Fruit fly (Drosophila melanogaster) whole organism, prepupa: ENCODE data around the gene Pex11c.

Experiments used
- Blimp-1 ChIP-seq: fragments of 200-800 bp; sonication (Bioruptor generic); optimal IDR thresholded peaks from 3 replicates; lab custom pipeline; 2017; ENCODE audit warnings: missing biosample characterization, missing genetic modification characterization, mild to moderate bottlenecking, moderate library complexity, missing genetic modification reagents
- CG10631 ChIP-seq: fragments of 200-800 bp; sonication (Bioruptor generic); optimal IDR thresholded peaks from 2 replicates; lab custom pipeline; 2016; ENCODE audit warnings: missing biosample characterization, missing genetic modification characterization
- CG10669 ChIP-seq: fragments of 200-800 bp; sonication (Bioruptor generic); optimal IDR thresholded peaks from 3 replicates; lab custom pipeline; 2018; ENCODE audit warnings: missing biosample characterization, mild to moderate bottlenecking, missing genetic modification characterization, moderate library complexity
- CG11294 ChIP-seq: fragments of 200-800 bp; sonication (Bioruptor generic); IDR thresholded peaks from 2 replicates; pipeline ENCODE4 v1.3.6; 2022; ENCODE audit warnings: missing biosample characterization, missing genetic modification characterization
- CG11762 ChIP-seq: fragments of 200-800 bp; sonication (Bioruptor generic); optimal IDR thresholded peaks from 3 replicates; lab custom pipeline; 2016; ENCODE audit warnings: missing biosample characterization, missing genetic modification characterization; ENCODE audit not compliant: insufficient read depth
- CG11902 ChIP-seq: fragments of 200-800 bp; sonication (Bioruptor generic); optimal IDR thresholded peaks from 3 replicates; lab custom pipeline; 2016; ENCODE audit warnings: missing biosample characterization, missing genetic modification characterization
- CG15336 ChIP-seq: fragments of 200-800 bp; sonication (Bioruptor generic); IDR thresholded peaks from 2 replicates; pipeline ENCODE4 v1.3.6; 2022; ENCODE audit warnings: missing biosample characterization, missing genetic modification characterization
- CG1621 ChIP-seq: fragments of 200-800 bp; sonication (Bioruptor generic); optimal IDR thresholded peaks from 3 replicates; lab custom pipeline; 2018; ENCODE audit warnings: missing biosample characterization, mild to moderate bottlenecking, missing genetic modification characterization
- CG16779 ChIP-seq: fragments of 200-800 bp; sonication (Bioruptor generic); optimal IDR thresholded peaks from 3 replicates; lab custom pipeline; 2017; ENCODE audit warnings: missing biosample characterization, mild to moderate bottlenecking, missing genetic modification characterization
- CG3032 ChIP-seq: fragments of 200-800 bp; optimal IDR thresholded peaks from 2 replicates; lab custom pipeline; 2019; ENCODE audit warnings: missing biosample characterization, mild to moderate bottlenecking, missing genetic modification characterization, moderate library complexity
- CG31627 ChIP-seq: fragments of 200-800 bp; sonication (Bioruptor generic); optimal IDR thresholded peaks from 3 replicates; lab custom pipeline; 2016; ENCODE audit warnings: missing biosample characterization, missing genetic modification characterization
- CG32006 ChIP-seq: fragments of 200-800 bp; sonication (Bioruptor generic); optimal IDR thresholded peaks from 3 replicates; lab custom pipeline; 2017; ENCODE audit warnings: missing biosample characterization, mild to moderate bottlenecking, missing genetic modification characterization
- CG34406 ChIP-seq: fragments of 200-800 bp; sonication (Bioruptor generic); optimal IDR thresholded peaks from 3 replicates; lab custom pipeline; 2016; ENCODE audit warnings: missing biosample characterization, missing genetic modification characterization
- CG3919 ChIP-seq: fragments of 200-800 bp; sonication (Bioruptor generic); optimal IDR thresholded peaks from 3 replicates; lab custom pipeline; 2016; ENCODE audit warnings: missing biosample characterization, missing genetic modification characterization
- CG4318 ChIP-seq: fragments of 200-800 bp; sonication (Bioruptor generic); optimal IDR thresholded peaks from 3 replicates; lab custom pipeline; 2017; ENCODE audit warnings: missing biosample characterization, mild to moderate bottlenecking, missing genetic modification characterization
- CG6163 ChIP-seq: fragments of 200-800 bp; sonication (Bioruptor generic); IDR thresholded peaks from 3 replicates; pipeline ENCODE4 v1.3.6; 2022; ENCODE audit warnings: missing biosample characterization, missing genetic modification characterization
- CG6276 ChIP-seq: fragments of 200-800 bp; sonication (Bioruptor generic); optimal IDR thresholded peaks from 2 replicates; lab custom pipeline; 2017; ENCODE audit warnings: missing biosample characterization, mild to moderate bottlenecking, missing genetic modification characterization
- CG6792 ChIP-seq: fragments of 200-800 bp; sonication (Bioruptor generic); optimal IDR thresholded peaks from 3 replicates; lab custom pipeline; 2016; ENCODE audit warnings: missing biosample characterization, missing genetic modification characterization
- CG6808 ChIP-seq: fragments of 200-800 bp; sonication (Bioruptor generic); optimal IDR thresholded peaks from 3 replicates; lab custom pipeline; 2017; ENCODE audit warnings: missing biosample characterization, missing genetic modification characterization, mild to moderate bottlenecking, moderate library complexity, missing genetic modification reagents
- CG6854 ChIP-seq: fragments of 200-800 bp; sonication (Bioruptor generic); optimal IDR thresholded peaks from 2 replicates; lab custom pipeline; 2017; ENCODE audit warnings: missing biosample characterization, mild to moderate bottlenecking, missing genetic modification characterization
- CG7368 ChIP-seq: fragments of 200-800 bp; sonication (Bioruptor generic); optimal IDR thresholded peaks from 3 replicates; lab custom pipeline; 2016; ENCODE audit warnings: missing biosample characterization, missing genetic modification characterization
- CG8119 ChIP-seq: fragments of 200-800 bp; sonication (Bioruptor generic); IDR thresholded peaks from 3 replicates; pipeline ENCODE4 v1.3.6; 2022; ENCODE audit warnings: missing biosample characterization, missing genetic modification characterization
- CG8632 ChIP-seq: fragments of 200-800 bp; sonication (Bioruptor generic); optimal IDR thresholded peaks from 3 replicates; lab custom pipeline; 2016; ENCODE audit warnings: missing biosample characterization, missing genetic modification characterization
- Eip75B ChIP-seq: fragments of 200-800 bp; sonication (Bioruptor generic); optimal IDR thresholded peaks from 3 replicates; lab custom pipeline; 2016; ENCODE audit warnings: missing biosample characterization, missing genetic modification characterization
- Eip78C ChIP-seq: fragments of 200-800 bp; sonication (Bioruptor generic); peaks from one replicate; lab custom pipeline; 2016; ENCODE audit warnings: missing biosample characterization, missing genetic modification characterization
- Ets21C ChIP-seq: fragments of 200-800 bp; sonication (Bioruptor generic); optimal IDR thresholded peaks from 3 replicates; lab custom pipeline; 2016; ENCODE audit warnings: missing biosample characterization, missing genetic modification characterization
- Ets96B ChIP-seq: fragments of 200-800 bp; optimal IDR thresholded peaks from 2 replicates; lab custom pipeline; 2019; ENCODE audit warnings: missing biosample characterization, mild to moderate bottlenecking, missing genetic modification characterization, moderate library complexity
- Gug ChIP-seq: fragments of 200-800 bp; sonication (Bioruptor generic); IDR thresholded peaks from 2 replicates; pipeline ENCODE4 v1.3.6; 2022; ENCODE audit warnings: missing biosample characterization, missing genetic modification characterization
- Hr39 ChIP-seq: fragments of 200-800 bp; sonication (Bioruptor generic); optimal IDR thresholded peaks from 2 replicates; lab custom pipeline; 2016; ENCODE audit warnings: missing biosample characterization, missing genetic modification characterization
- Lpt ChIP-seq: fragments of 200-800 bp; sonication (Bioruptor generic); optimal IDR thresholded peaks from 3 replicates; lab custom pipeline; 2016; ENCODE audit warnings: missing biosample characterization, missing genetic modification characterization
- Met ChIP-seq: fragments of 200-800 bp; sonication (Bioruptor generic); optimal IDR thresholded peaks from 3 replicates; lab custom pipeline; 2016; ENCODE audit warnings: missing biosample characterization, missing genetic modification characterization
- OdsH ChIP-seq: fragments of 200-800 bp; sonication (Bioruptor generic); optimal IDR thresholded peaks from 3 replicates; lab custom pipeline; 2016; ENCODE audit warnings: missing biosample characterization, missing genetic modification characterization
- Smox ChIP-seq: fragments of 200-800 bp; sonication (Bioruptor generic); optimal IDR thresholded peaks from 3 replicates; lab custom pipeline; 2016; ENCODE audit warnings: missing biosample characterization, missing genetic modification characterization
- Sox102F ChIP-seq: fragments of 200-800 bp; sonication (Bioruptor generic); optimal IDR thresholded peaks from 2 replicates; lab custom pipeline; 2016; ENCODE audit warnings: missing biosample characterization, mild to moderate bottlenecking, missing genetic modification characterization
- Sox14 ChIP-seq: fragments of 200-800 bp; sonication (Bioruptor generic); optimal IDR thresholded peaks from 3 replicates; lab custom pipeline; 2016; ENCODE audit warnings: missing biosample characterization, missing genetic modification characterization
- Sox15 ChIP-seq: fragments of 200-800 bp; sonication (Bioruptor generic); optimal IDR thresholded peaks from 3 replicates; lab custom pipeline; 2016; ENCODE audit warnings: missing biosample characterization, missing genetic modification characterization
- achi ChIP-seq: fragments of 200-800 bp; sonication (Bioruptor generic); optimal IDR thresholded peaks from 3 replicates; lab custom pipeline; 2016; ENCODE audit warnings: missing biosample characterization, missing genetic modification characterization
- acj6 ChIP-seq: fragments of 200-800 bp; sonication (Bioruptor generic); optimal IDR thresholded peaks from 3 replicates; lab custom pipeline; 2016; ENCODE audit warnings: missing biosample characterization, missing genetic modification characterization
- dac ChIP-seq: fragments of 200-800 bp; sonication (Bioruptor generic); optimal IDR thresholded peaks from 2 replicates; lab custom pipeline; 2017; ENCODE audit warnings: missing biosample characterization, mild to moderate bottlenecking, missing genetic modification characterization
- dsx ChIP-seq: fragments of 200-800 bp; optimal IDR thresholded peaks from 3 replicates; lab custom pipeline; 2019; ENCODE audit warnings: missing biosample characterization, mild to moderate bottlenecking, missing genetic modification characterization, moderate library complexity; ENCODE audit not compliant: poor library complexity, severe bottlenecking
- eg ChIP-seq: fragments of 200-800 bp; sonication (Bioruptor generic); IDR thresholded peaks from 3 replicates; pipeline ENCODE4 v1.3.6; 2022; ENCODE audit warnings: missing biosample characterization, missing genetic modification characterization
- esn ChIP-seq: fragments of 200-800 bp; sonication (Bioruptor generic); optimal IDR thresholded peaks from 2 replicates; lab custom pipeline; 2016; ENCODE audit warnings: missing biosample characterization, mild to moderate bottlenecking, missing genetic modification characterization, moderate library complexity
- fd59A ChIP-seq: fragments of 200-800 bp; sonication (Bioruptor generic); optimal IDR thresholded peaks from 2 replicates; lab custom pipeline; 2017; ENCODE audit warnings: missing biosample characterization, mild to moderate bottlenecking, missing genetic modification characterization, missing genetic modification reagents
- fkh ChIP-seq: fragments of 200-800 bp; sonication (Bioruptor generic); optimal IDR thresholded peaks from 3 replicates; lab custom pipeline; 2017; ENCODE audit warnings: missing biosample characterization, mild to moderate bottlenecking, missing genetic modification characterization, moderate library complexity
- lz ChIP-seq: fragments of 200-800 bp; sonication (Bioruptor generic); optimal IDR thresholded peaks from 3 replicates; lab custom pipeline; 2016; ENCODE audit warnings: missing biosample characterization, missing genetic modification characterization
- net ChIP-seq: fragments of 200-800 bp; sonication (Bioruptor generic); optimal IDR thresholded peaks from 3 replicates; lab custom pipeline; 2016; ENCODE audit warnings: missing biosample characterization, missing genetic modification characterization
- salr ChIP-seq, 2 experiments: fragments of 200-800 bp; sonication (Bioruptor generic); optimal IDR thresholded peaks; 3 replicates each; lab custom pipeline; 2016 to 2018; ENCODE audit warnings: missing biosample characterization in 2 of 2, missing genetic modification characterization in 2 of 2, mild to moderate bottlenecking in 1 of 2
- ss ChIP-seq, 2 experiments: fragments of 200-800 bp; sonication (Bioruptor generic); optimal IDR thresholded peaks; 2 replicates in 1 of 2; 3 replicates in 1 of 2; lab custom pipeline; 2017 to 2018; ENCODE audit warnings: mild to moderate bottlenecking in 2 of 2, missing biosample characterization in 2 of 2, missing genetic modification characterization in 2 of 2, moderate library complexity in 1 of 2
- svp ChIP-seq: fragments of 200-800 bp; sonication (Bioruptor generic); peaks from one replicate; lab custom pipeline; 2016; ENCODE audit warnings: missing biosample characterization, missing genetic modification characterization
- topi ChIP-seq: fragments of 200-800 bp; sonication (Bioruptor generic); optimal IDR thresholded peaks from 3 replicates; lab custom pipeline; 2016; ENCODE audit warnings: missing biosample characterization, missing genetic modification characterization
- vri ChIP-seq: fragments of 200-800 bp; sonication (Bioruptor generic); optimal IDR thresholded peaks from 3 replicates; lab custom pipeline; 2016; ENCODE audit warnings: missing biosample characterization, mild to moderate bottlenecking, missing genetic modification characterization

Gene Pex11c

DNA sequence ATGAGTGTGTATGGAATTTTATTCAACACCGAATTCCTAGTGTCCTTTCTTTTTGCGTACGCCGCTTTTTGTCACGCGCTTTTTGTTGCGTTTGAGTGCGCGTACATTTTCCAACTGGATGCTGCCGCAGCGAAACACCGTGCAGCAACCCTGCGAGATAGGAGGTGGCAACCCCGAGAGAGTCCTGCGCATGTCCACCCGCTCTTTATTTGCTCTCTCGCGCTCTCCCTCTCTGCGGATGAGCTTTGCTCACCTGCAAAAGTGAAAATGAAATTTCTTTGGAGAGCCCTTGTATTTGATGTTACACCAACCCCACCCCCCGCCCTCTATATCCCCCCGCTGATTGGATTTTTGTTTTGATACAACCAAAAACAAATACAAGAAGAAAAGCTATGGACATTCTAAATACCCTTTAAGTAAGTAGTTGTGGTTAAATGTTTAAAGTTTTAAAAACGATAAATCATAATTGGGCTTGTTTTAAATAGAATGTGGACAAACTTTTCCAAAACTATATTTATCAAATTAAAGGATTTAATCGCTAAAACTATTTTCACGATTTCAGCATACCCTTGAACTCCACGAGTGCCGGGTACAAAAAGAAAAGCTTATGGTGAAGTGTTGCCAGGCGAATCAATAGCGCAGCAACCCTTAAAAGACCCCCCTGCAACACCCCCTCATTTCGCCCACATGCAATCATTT, 18.1 kb upstream of the Pex11c start:
- no peak for TF ChIP-seq OdsH
- no peak for TF ChIP-seq CG1621
- TF ChIP-seq fkh (GFP tag; lab: Kevin White, UChicago) = no peak
- TF ChIP-seq Sox15 = no peak
- TF ChIP-seq Ets21C (GFP tag; lab: Kevin White, UChicago) = no peak
- no peak for TF ChIP-seq Eip75B
- TF ChIP-seq dac (GFP tag; lab: Kevin White, UChicago) = no peak
- no peak for TF ChIP-seq CG6854 (GFP tag; lab: Kevin White, UChicago)
- TF ChIP-seq CG4318 (GFP tag; lab: Kevin White, UChicago) = no peak
- no peak for TF ChIP-seq CG8632 (GFP tag; lab: Kevin White, UChicago)
- TF ChIP-seq CG8119 (GFP tag; lab: Robert Waterston, UW) = no peak
- no peak for TF ChIP-seq Smox (GFP tag; lab: Kevin White, UChicago)
- peak; percentile 34; the same call in 1 of the 2 replicates for TF ChIP-seq CG15336 (GFP tag; lab: Robert Waterston, UW)
- no peak for TF ChIP-seq CG31627 (GFP tag; lab: Kevin White, UChicago)
- peak; percentile 14 for TF ChIP-seq CG3919 (GFP tag; lab: Kevin White, UChicago)
- TF ChIP-seq CG11762 (GFP tag; lab: Kevin White, UChicago) = no peak
- no peak for TF ChIP-seq salr (GFP tag; optimal IDR thresholded peaks at IDR 0.05; lab: Kevin White, UChicago)
- TF ChIP-seq acj6 = no peak
- no peak for TF ChIP-seq Lpt (GFP tag; lab: Kevin White, UChicago)
- TF ChIP-seq vri = no peak
- no peak for TF ChIP-seq Sox14 (GFP tag; lab: Kevin White, UChicago)
- TF ChIP-seq topi (GFP tag; lab: Kevin White, UChicago) = no peak
- TF ChIP-seq net = no peak
- TF ChIP-seq CG10631 (GFP tag; lab: Kevin White, UChicago) = peak; percentile 1
- TF ChIP-seq CG11902 = no peak
- TF ChIP-seq Eip78C = no peak
- TF ChIP-seq CG7368 (GFP tag; lab: Kevin White, UChicago) = no peak
- peak; percentile 10 for TF ChIP-seq achi (GFP tag; lab: Kevin White, UChicago)
- TF ChIP-seq ss (GFP tag; optimal IDR thresholded peaks at IDR 0.05; lab: Kevin White, UChicago) = peak in 1 of 2 experiments; percentile 32
- peak; percentile 9 for TF ChIP-seq Met (GFP tag; lab: Kevin White, UChicago)
- peak; percentile 17 for TF ChIP-seq Ets96B (tag; lab: Kevin White, UChicago)
- no peak for TF ChIP-seq CG3032 (tag; lab: Kevin White, UChicago)
- TF ChIP-seq CG10669 (GFP tag; lab: Kevin White, UChicago) = peak; percentile 16
- no peak for TF ChIP-seq CG16779 (tag; lab: Kevin White, UChicago)
- TF ChIP-seq lz (GFP tag; lab: Kevin White, UChicago) = no peak
- no peak for TF ChIP-seq esn
- TF ChIP-seq Hr39 (GFP tag; lab: Kevin White, UChicago) = no peak
- no peak for TF ChIP-seq CG6808
- peak; percentile 66 for TF ChIP-seq svp (GFP tag; lab: Kevin White, UChicago)
- no peak for TF ChIP-seq Sox102F (GFP tag; lab: Kevin White, UChicago)
- TF ChIP-seq CG11294 (GFP tag; lab: Robert Waterston, UW) = no peak
- 0 out of 3 replicates have a peak, but pooled peaks have one; percentile 30 for TF ChIP-seq CG6163 (GFP tag; lab: Robert Waterston, UW)
- 0 out of 3 replicates have a peak, but pooled peaks have one; percentile 16 for TF ChIP-seq eg (GFP tag; lab: Robert Waterston, UW)
- TF ChIP-seq CG32006 (GFP tag; lab: Kevin White, UChicago) = no peak
- no peak for TF ChIP-seq fd59A
- TF ChIP-seq Gug (GFP tag; lab: Robert Waterston, UW) = no peak
- TF ChIP-seq Blimp-1 (GFP tag; lab: Kevin White, UChicago) = no peak
- no peak for TF ChIP-seq CG6276 (GFP tag; lab: Kevin White, UChicago)
- no peak for TF ChIP-seq CG34406
- TF ChIP-seq CG6792 (GFP tag; lab: Kevin White, UChicago) = no peak
- peak; percentile 26 for TF ChIP-seq dsx (GFP tag; lab: Kevin White, UChicago)
